Worm (Caenorhabditis elegans) whole organism, late embryonic: Measurements from ENCODE around the gene Y62E10A.3.
A peak's percentile ranks its signal among the peaks of the same experiment; 100 is the strongest.

Experiments used
- C08G9.2 ChIP-seq: sonication (generic microtip); optimal IDR thresholded peaks from 2 replicates; lab custom pipeline; 2016; ENCODE audit warnings: mild to moderate bottlenecking, missing genetic modification characterization, moderate library complexity, missing compliant biosample characterization
- F13H6.1 ChIP-seq: sonication (generic microtip); optimal IDR thresholded peaks from 2 replicates; lab custom pipeline; 2016; ENCODE audit warnings: missing genetic modification characterization, missing compliant biosample characterization
- K02D7.2 ChIP-seq: sonication (generic microtip); optimal IDR thresholded peaks from 2 replicates; lab custom pipeline; 2017; ENCODE audit warnings: mild to moderate bottlenecking, missing genetic modification characterization, missing compliant biosample characterization
- K09A11.1 ChIP-seq: sonication (generic microtip); optimal IDR thresholded peaks from 2 replicates; lab custom pipeline; 2017; ENCODE audit warnings: antibody characterized with exemption, mild to moderate bottlenecking, missing genetic modification characterization, missing compliant biosample characterization; ENCODE audit not compliant: insufficient read depth
- ahr-1 ChIP-seq: sonication (generic microtip); optimal IDR thresholded peaks from 2 replicates; lab custom pipeline; 2016; ENCODE audit warnings: missing genetic modification characterization, missing compliant biosample characterization
- ceh-19 ChIP-seq: fragments of 200-800 bp; sonication (Bioruptor generic); optimal IDR thresholded peaks from 2 replicates; lab custom pipeline; 2018; ENCODE audit warnings: mild to moderate bottlenecking, missing genetic modification characterization, missing compliant biosample characterization
- ceh-22 ChIP-seq: sonication (generic microtip); optimal IDR thresholded peaks from 2 replicates; lab custom pipeline; 2017; ENCODE audit warnings: missing biosample characterization, missing genetic modification characterization
- ceh-30 ChIP-seq: fragments of 150-350 bp; optimal IDR thresholded peaks from 2 replicates; lab custom pipeline; 2014; ENCODE audit warnings: missing biosample characterization, missing genetic modification characterization
- ceh-31 ChIP-seq: sonication (generic microtip); optimal IDR thresholded peaks from 2 replicates; lab custom pipeline; 2016; ENCODE audit warnings: missing genetic modification characterization, missing compliant biosample characterization
- ceh-48 ChIP-seq: sonication (generic microtip); optimal IDR thresholded peaks from 2 replicates; lab custom pipeline; 2016; ENCODE audit warnings: missing genetic modification characterization, inconsistent platforms, missing compliant biosample characterization
- ceh-9 ChIP-seq: sonication (generic microtip); optimal IDR thresholded peaks from 2 replicates; lab custom pipeline; 2016; ENCODE audit warnings: mild to moderate bottlenecking, missing genetic modification characterization, inconsistent platforms, missing compliant biosample characterization
- dmd-4 ChIP-seq: sonication (generic microtip); optimal IDR thresholded peaks from 2 replicates; lab custom pipeline; 2016; ENCODE audit warnings: borderline replicate concordance, missing genetic modification characterization, missing compliant biosample characterization
- elt-2 ChIP-seq: sonication (generic microtip); optimal IDR thresholded peaks from 2 replicates; lab custom pipeline; 2016; ENCODE audit warnings: missing genetic modification reagents, missing genetic modification characterization, missing compliant biosample characterization
- eyg-1 ChIP-seq: sonication (generic microtip); optimal IDR thresholded peaks from 2 replicates; lab custom pipeline; 2016; ENCODE audit warnings: missing genotype, missing genetic modification characterization, missing compliant biosample characterization
- fax-1 ChIP-seq: sonication (generic microtip); optimal IDR thresholded peaks from 2 replicates; lab custom pipeline; 2016; ENCODE audit warnings: missing genotype, missing genetic modification characterization, missing compliant biosample characterization
- fkh-10 ChIP-seq: fragments of 150-350 bp; optimal IDR thresholded peaks from 2 replicates; lab custom pipeline; 2014; ENCODE audit warnings: missing biosample characterization, missing genetic modification reagents, missing genetic modification characterization
- hlh-13 ChIP-seq: fragments of 200-800 bp; sonication (Bioruptor generic); optimal IDR thresholded peaks from 2 replicates; lab custom pipeline; 2018; ENCODE audit warnings: mild to moderate bottlenecking, missing genetic modification characterization, missing compliant biosample characterization
- hlh-15 ChIP-seq: sonication (generic microtip); optimal IDR thresholded peaks from 2 replicates; lab custom pipeline; 2016; ENCODE audit warnings: missing genetic modification characterization, missing compliant biosample characterization
- hlh-6 ChIP-seq: sonication (generic microtip); optimal IDR thresholded peaks from 2 replicates; lab custom pipeline; 2016; ENCODE audit warnings: missing genotype, missing genetic modification characterization, missing compliant biosample characterization
- lim-6 ChIP-seq: sonication (generic microtip); optimal IDR thresholded peaks from 2 replicates; lab custom pipeline; 2016; ENCODE audit warnings: missing genetic modification characterization, missing compliant biosample characterization
- lin-11 ChIP-seq: fragments of 200-800 bp; sonication (Bioruptor generic); optimal IDR thresholded peaks from 2 replicates; lab custom pipeline; 2018; ENCODE audit warnings: mild to moderate bottlenecking, missing genetic modification characterization, missing compliant biosample characterization
- nfya-1 ChIP-seq: sonication (generic microtip); optimal IDR thresholded peaks from 2 replicates; lab custom pipeline; 2017; ENCODE audit warnings: missing genetic modification characterization, mild to moderate bottlenecking, missing compliant biosample characterization, antibody characterized with exemption, moderate library complexity
- nhr-232 ChIP-seq: sonication (generic microtip); optimal IDR thresholded peaks from 2 replicates; lab custom pipeline; 2016; ENCODE audit warnings: missing genetic modification characterization, missing compliant biosample characterization
- npax-4 ChIP-seq: sonication (generic microtip); optimal IDR thresholded peaks from 2 replicates; lab custom pipeline; 2016; ENCODE audit warnings: missing genetic modification characterization, missing compliant biosample characterization
- pag-3 ChIP-seq: sonication (generic microtip); optimal IDR thresholded peaks from 2 replicates; lab custom pipeline; 2016; ENCODE audit warnings: missing compliant biosample characterization, missing genetic modification characterization, borderline replicate concordance
- pat-9 ChIP-seq: fragments of 200-800 bp; sonication (Bioruptor generic); optimal IDR thresholded peaks from 2 replicates; lab custom pipeline; 2018; ENCODE audit warnings: mild to moderate bottlenecking, missing genetic modification characterization, moderate library complexity, missing compliant biosample characterization
- pqm-1 ChIP-seq: sonication (generic microtip); optimal IDR thresholded peaks from 2 replicates; lab custom pipeline; 2016; ENCODE audit warnings: missing genetic modification characterization, missing compliant biosample characterization
- pros-1 ChIP-seq: fragments of 150-350 bp; optimal IDR thresholded peaks from 2 replicates; lab custom pipeline; 2014; ENCODE audit warnings: missing biosample characterization, missing genetic modification reagents, missing genetic modification characterization
- ref-2 ChIP-seq: sonication (generic microtip); optimal IDR thresholded peaks from 2 replicates; lab custom pipeline; 2016; ENCODE audit warnings: missing genetic modification characterization, missing compliant biosample characterization
- rnt-1 ChIP-seq: sonication (generic microtip); optimal IDR thresholded peaks from 2 replicates; lab custom pipeline; 2016; ENCODE audit warnings: missing genetic modification characterization, missing compliant biosample characterization
- sdc-2 ChIP-seq: sonication (generic microtip); optimal IDR thresholded peaks from 2 replicates; lab custom pipeline; 2016; ENCODE audit warnings: missing genotype, missing genetic modification characterization, missing compliant biosample characterization
- tbx-2 ChIP-seq: sonication (generic microtip); optimal IDR thresholded peaks from 2 replicates; lab custom pipeline; 2016; ENCODE audit warnings: missing genetic modification characterization, missing compliant biosample characterization
- ttx-3 ChIP-seq: sonication (generic microtip); optimal IDR thresholded peaks from 2 replicates; lab custom pipeline; 2016; ENCODE audit warnings: missing genetic modification reagents, missing genetic modification characterization, missing compliant biosample characterization
- unc-3 ChIP-seq, 2 experiments: fragments of 200-800 bp in 1 of 2; sonication (Bioruptor generic) in 1 of 2; sonication (generic microtip) in 1 of 2; conservative IDR thresholded peaks in 1 of 2; optimal IDR thresholded peaks in 1 of 2; 2 replicates each; pipeline versions ENCODE4 v1.3.6 to Lab custom; 2016 to 2022; ENCODE audit warnings: missing compliant biosample characterization in 2 of 2, missing genetic modification characterization in 2 of 2, missing genetic modification reagents in 1 of 2
- unc-42 ChIP-seq: sonication (generic microtip); optimal IDR thresholded peaks from 2 replicates; lab custom pipeline; 2016; ENCODE audit warnings: missing genotype, missing genetic modification characterization, missing compliant biosample characterization
- unc-55 ChIP-seq: sonication (generic microtip); optimal IDR thresholded peaks from 2 replicates; lab custom pipeline; 2017; ENCODE audit warnings: missing biosample characterization, missing genetic modification reagents, missing genetic modification characterization
- unc-86 ChIP-seq: sonication (generic microtip); optimal IDR thresholded peaks from 2 replicates; lab custom pipeline; 2016; ENCODE audit warnings: missing genetic modification characterization, missing compliant biosample characterization
- zip-5 ChIP-seq: sonication (generic microtip); optimal IDR thresholded peaks from 2 replicates; lab custom pipeline; 2016; ENCODE audit warnings: missing genetic modification characterization, missing compliant biosample characterization
- ztf-16 ChIP-seq: sonication (generic microtip); optimal IDR thresholded peaks from 2 replicates; lab custom pipeline; 2017; ENCODE audit warnings: missing genetic modification characterization, missing compliant biosample characterization

Gene Y62E10A.3

ce11 chrIV:13360144-13360543 is at the start of gene Y62E10A.3:
Y62E10A.3 (minus strand) TSS chrIV:13360244.
- TF ChIP-seq unc-86, result no peak
- TF ChIP-seq lim-6 (tag; lab: Kevin White, UChicago), result no peak
- no peak for TF ChIP-seq unc-3 (GFP tag; conservative IDR thresholded peaks at IDR 0.05; lab: Robert Waterston, UW)
- no peak for TF ChIP-seq unc-3 (tag; optimal IDR thresholded peaks at IDR 0.05; lab: Kevin White, UChicago)
- TF ChIP-seq rnt-1, result no peak
- no peak for TF ChIP-seq hlh-15 (tag; lab: Kevin White, UChicago)
- no peak for TF ChIP-seq ceh-22
- TF ChIP-seq, all 69 proteins: peak for 0

- TF ChIP-seq pat-9 (tag; lab: Kevin White, UChicago) (no peak), ceh-19 (GFP tag; lab: Kevin White, UChicago) (no peak), hlh-13 (GFP tag; lab: Kevin White, UChicago) (no peak), npax-4 (tag; lab: Kevin White, UChicago) (no peak), pros-1 (tag; lab: Kevin White, UChicago) (no peak), ceh-48 (no peak), K09A11.1 (no peak), F13H6.1 (tag; lab: Kevin White, UChicago) (no peak)
Observed at ce11 chrIV:13408018-13408417, 48.0 kb upstream of the Y62E10A.3 start, which contains the start of gene Y62E10A.19. Y62E10A.19 (minus strand) TSS chrIV:13408306.

ce11 chrIV:13400456-13401364 is 40.7 kb upstream of the Y62E10A.3 start, which contains the start of the genes memi-2 and cyp-31A5:
memi-2 (minus strand) TSS chrIV:13400506.
cyp-31A5 (plus strand) TSS chrIV:13401289.
- TF ChIP-seq ceh-19 (GFP tag; lab: Kevin White, UChicago), result no peak
- TF ChIP-seq unc-3 (GFP tag; conservative IDR thresholded peaks at IDR 0.05; lab: Robert Waterston, UW), result no peak
- TF ChIP-seq unc-3 (tag; optimal IDR thresholded peaks at IDR 0.05; lab: Kevin White, UChicago), result no peak
- TF ChIP-seq ahr-1, result no peak
- TF ChIP-seq tbx-2 (tag; lab: Kevin White, UChicago), result no peak
- no peak for TF ChIP-seq lim-6 (tag; lab: Kevin White, UChicago)
- no peak for TF ChIP-seq ceh-30 (tag; lab: Kevin White, UChicago)
- TF ChIP-seq C08G9.2 (tag; lab: Kevin White, UChicago), result no peak
- TF ChIP-seq zip-5 (tag; lab: Kevin White, UChicago), result no peak
- TF ChIP-seq sdc-2 (tag; lab: Kevin White, UChicago), result no peak
- TF ChIP-seq ceh-9 (tag; lab: Kevin White, UChicago), result no peak
- no peak for TF ChIP-seq ttx-3 (tag; lab: Kevin White, UChicago)
- no peak for TF ChIP-seq unc-86

ce11 chrIV:13398728-13399127 is 38.7 kb upstream of the Y62E10A.3 start, which contains the start of gene Y62E10A.13:
Y62E10A.13 (minus strand) TSS chrIV:13399053.
- TF ChIP-seq zip-5 (tag; lab: Kevin White, UChicago), result no peak
- no peak for TF ChIP-seq nhr-232 (tag; lab: Kevin White, UChicago)
- TF ChIP-seq hlh-13 (GFP tag; lab: Kevin White, UChicago), result no peak
- no peak for TF ChIP-seq dmd-4 (tag; lab: Kevin White, UChicago)
- no peak for TF ChIP-seq hlh-6

ce11 chrIV:13396375-13396774 is 36.3 kb upstream of the Y62E10A.3 start:
- TF ChIP-seq lin-11 (tag; lab: Kevin White, UChicago) (no peak), elt-2 (tag; lab: Kevin White, UChicago) (peak; percentile 78)
- TF ChIP-seq, all 69 proteins: peak for 1

- TF ChIP-seq ref-2 (peak; percentile 2), unc-55 (GFP tag; lab: Kevin White, UChicago) (peak; percentile 58), ceh-9 (tag; lab: Kevin White, UChicago) (peak; percentile 30), C08G9.2 (tag; lab: Kevin White, UChicago) (no peak), lin-11 (tag; lab: Kevin White, UChicago) (no peak), nfya-1 (peak; percentile 45), ceh-31 (tag; lab: Kevin White, UChicago) (peak; percentile 54), pqm-1 (tag; lab: Kevin White, UChicago) (peak; percentile 63), eyg-1 (tag; lab: Kevin White, UChicago) (no peak), unc-42 (tag; lab: Kevin White, UChicago) (peak; percentile 67), pag-3 (tag; lab: Kevin White, UChicago) (no peak), ztf-16 (tag; lab: Kevin White, UChicago) (peak; percentile 5), fkh-10 (GFP tag; lab: Kevin White, UChicago) (no peak), fax-1 (tag; lab: Kevin White, UChicago) (peak; percentile 17), K02D7.2 (tag; lab: Kevin White, UChicago) (no peak), rnt-1 (peak; percentile 16)
Observed at ce11 chrIV:13395255-13395654, 35.2 kb upstream of the Y62E10A.3 start.
